Worm (Caenorhabditis elegans) whole organism, mixed stage, embryonic: ENCODE measurements around the gene C17F4.7.

ENCODE experiments used
- drap-1 ChIP-seq: fragments of 200-800 bp; sonication (Bioruptor generic); optimal IDR thresholded peaks from 3 replicates; lab custom pipeline; 2018; ENCODE audit warnings: mild to moderate bottlenecking, missing genetic modification characterization, missing compliant biosample characterization
- elt-3 ChIP-seq: fragments of 150-350 bp; optimal IDR thresholded peaks from 2 replicates; lab custom pipeline; 2014; ENCODE audit warnings: missing biosample characterization, missing genetic modification characterization
- lsy-2 ChIP-seq: fragments of 150-350 bp; optimal IDR thresholded peaks from 2 replicates; lab custom pipeline; 2014; ENCODE audit warnings: missing biosample characterization, missing genetic modification characterization
- mep-1 ChIP-seq: fragments of 150-350 bp; optimal IDR thresholded peaks from 2 replicates; lab custom pipeline; 2017; ENCODE audit warnings: missing biosample characterization, missing genetic modification reagents, missing genetic modification characterization, inconsistent platforms
- nhr-12 ChIP-seq: fragments of 150-350 bp; optimal IDR thresholded peaks from 2 replicates; lab custom pipeline; 2014; ENCODE audit warnings: missing biosample characterization, missing genetic modification characterization
- pha-4 ChIP-seq: fragments of 150-350 bp; optimal IDR thresholded peaks from 2 replicates; lab custom pipeline; 2018; ENCODE audit warnings: missing biosample characterization, missing genetic modification reagents, missing genetic modification characterization
- sem-2 ChIP-seq: fragments of 200-800 bp; sonication (Bioruptor generic); optimal IDR thresholded peaks from 2 replicates; lab custom pipeline; 2018; ENCODE audit warnings: mild to moderate bottlenecking, missing genetic modification characterization, missing compliant biosample characterization
- snpc-4 ChIP-seq: fragments of 150-350 bp; optimal IDR thresholded peaks from 2 replicates; lab custom pipeline; 2014; ENCODE audit warnings: missing biosample characterization, missing genetic modification characterization
- unc-120 ChIP-seq: sonication (generic microtip); optimal IDR thresholded peaks from 2 replicates; lab custom pipeline; 2017; ENCODE audit warnings: missing genetic modification characterization, missing compliant biosample characterization; ENCODE audit not compliant: poor library complexity, severe bottlenecking
- unc-39 ChIP-seq: fragments of 150-350 bp; optimal IDR thresholded peaks from 2 replicates; lab custom pipeline; 2014; ENCODE audit warnings: missing biosample characterization, missing genetic modification characterization
- unc-62 ChIP-seq: fragments of 150-350 bp; optimal IDR thresholded peaks from 2 replicates; lab custom pipeline; 2014; ENCODE audit warnings: missing biosample characterization, missing genetic modification reagents, missing genetic modification characterization
- zip-8 ChIP-seq: fragments of 150-350 bp; optimal IDR thresholded peaks from 2 replicates; lab custom pipeline; 2014; ENCODE audit warnings: missing biosample characterization, missing genetic modification characterization
- ztf-11 ChIP-seq: fragments of 150-350 bp; optimal IDR thresholded peaks from 2 replicates; lab custom pipeline; 2014; ENCODE audit warnings: missing biosample characterization, missing genetic modification characterization

ce11 chrII:3244070-3244469, 1.7 kb downstream of the C17F4.7 start, which contains the start of gene C17F4.12:
- TF ChIP-seq unc-39 (no peak), zip-8 (tag; lab: Kevin White, UChicago) (no peak), elt-3 (tag; lab: Kevin White, UChicago) (no peak), sem-2 (GFP tag; lab: Kevin White, UChicago) (no peak), unc-120 (tag; lab: Kevin White, UChicago) (no peak), ztf-11 (tag; lab: Kevin White, UChicago) (no peak), lsy-2 (no peak), unc-62 (GFP tag; lab: Kevin White, UChicago) (no peak), snpc-4 (tag; lab: Kevin White, UChicago) (no peak), mep-1 (tag; lab: Kevin White, UChicago) (no peak), pha-4 (no peak), drap-1 (GFP tag; lab: Kevin White, UChicago) (no peak), nhr-12 (no peak)
